Worm (Caenorhabditis elegans): ENCODE data around the gene C10G8.2.

Gene C10G8.2

DNA sequence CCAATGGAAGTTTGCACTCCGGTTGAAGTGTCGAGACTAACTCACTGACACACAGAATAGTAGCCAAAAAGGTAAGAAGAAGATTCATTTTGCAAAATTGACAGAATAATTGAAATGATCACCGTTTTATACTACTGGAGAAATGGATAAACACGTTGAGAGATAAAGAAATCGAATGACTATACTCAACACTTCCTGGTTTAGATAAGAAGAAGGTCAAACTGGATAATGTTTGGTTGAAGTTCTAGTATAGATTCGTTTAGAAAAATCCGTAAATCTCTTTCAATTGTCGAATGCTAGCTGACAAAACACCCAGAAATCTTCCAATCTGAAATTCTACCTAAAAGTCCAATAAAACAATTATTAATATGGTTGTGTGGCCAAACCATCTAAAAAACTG is 26.9 kb upstream of the C10G8.2 start, which contains the start of gene Y49G5A.1:
TSS of gene Y49G5A.1 (minus strand) at position 101 of the 400 bp plus-strand sequence.
- TF ChIP-seq klf-2 (GFP tag; conservative IDR thresholded peaks at IDR 0.05) (no peak), ztf-29 (GFP tag; IDR thresholded peaks at IDR 0.05) (no peak), T22C8.4 (GFP tag; IDR thresholded peaks at IDR 0.05) (no peak), tab-1 (GFP tag; IDR thresholded peaks at IDR 0.05) (no peak), cog-1 (tag; optimal IDR thresholded peaks at IDR 0.05) (no peak), med-1 (GFP tag; optimal IDR thresholded peaks at IDR 0.05; ENCODE audit: insufficient read depth) (no peak), ztf-23 (GFP tag; IDR thresholded peaks at IDR 0.05) (no peak), flt-1 (GFP tag; IDR thresholded peaks at IDR 0.05) (no peak), ref-1 (GFP tag; conservative IDR thresholded peaks at IDR 0.05) (no peak)

DNA sequence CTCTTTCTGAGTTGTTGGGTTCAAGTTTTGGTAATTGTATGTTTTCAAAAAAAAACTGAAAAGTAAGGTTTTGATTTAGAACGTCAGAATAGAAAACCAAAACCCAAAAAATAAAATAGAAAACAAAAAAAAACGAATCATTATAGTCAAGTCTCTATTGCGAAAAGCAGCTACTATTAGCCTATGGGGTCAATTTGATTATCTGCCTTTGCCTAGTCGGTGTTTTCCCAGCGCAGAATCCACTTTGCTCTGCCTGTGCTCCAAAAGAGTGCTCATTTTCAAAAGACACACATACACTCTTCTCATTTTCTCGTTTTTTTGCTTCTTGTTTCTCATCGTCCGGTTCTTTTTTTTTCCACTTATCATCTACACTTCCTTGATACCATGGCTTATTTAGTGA is 25.5 kb upstream of the C10G8.2 start:
- TF ChIP-seq tab-1 (GFP tag; IDR thresholded peaks at IDR 0.05), result no peak
- TF ChIP-seq flt-1 (GFP tag; IDR thresholded peaks at IDR 0.05), result no peak
- no peak for TF ChIP-seq klf-2 (GFP tag; conservative IDR thresholded peaks at IDR 0.05)
- no peak for TF ChIP-seq ztf-29 (GFP tag; IDR thresholded peaks at IDR 0.05)
- no peak for TF ChIP-seq T22C8.4 (GFP tag; IDR thresholded peaks at IDR 0.05)
- no peak for TF ChIP-seq cog-1 (tag; optimal IDR thresholded peaks at IDR 0.05)
- no peak for TF ChIP-seq ztf-23 (GFP tag; IDR thresholded peaks at IDR 0.05)
- no peak for TF ChIP-seq ref-1 (GFP tag; conservative IDR thresholded peaks at IDR 0.05)
- TF ChIP-seq med-1 (GFP tag; optimal IDR thresholded peaks at IDR 0.05; ENCODE audit: insufficient read depth), result no peak

- TF ChIP-seq ref-1 (GFP tag; conservative IDR thresholded peaks at IDR 0.05) (no peak), med-1 (GFP tag; optimal IDR thresholded peaks at IDR 0.05; ENCODE audit: insufficient read depth) (no peak), tab-1 (GFP tag; IDR thresholded peaks at IDR 0.05) (no peak), klf-2 (GFP tag; conservative IDR thresholded peaks at IDR 0.05) (no peak), T22C8.4 (GFP tag; IDR thresholded peaks at IDR 0.05) (no peak), flt-1 (GFP tag; IDR thresholded peaks at IDR 0.05) (no peak), ztf-29 (GFP tag; IDR thresholded peaks at IDR 0.05) (no peak), ztf-23 (GFP tag; IDR thresholded peaks at IDR 0.05) (no peak), cog-1 (tag; optimal IDR thresholded peaks at IDR 0.05) (no peak)
Measured at ce11 chrV:5295940-5296339, 18.3 kb upstream of the C10G8.2 start.

DNA sequence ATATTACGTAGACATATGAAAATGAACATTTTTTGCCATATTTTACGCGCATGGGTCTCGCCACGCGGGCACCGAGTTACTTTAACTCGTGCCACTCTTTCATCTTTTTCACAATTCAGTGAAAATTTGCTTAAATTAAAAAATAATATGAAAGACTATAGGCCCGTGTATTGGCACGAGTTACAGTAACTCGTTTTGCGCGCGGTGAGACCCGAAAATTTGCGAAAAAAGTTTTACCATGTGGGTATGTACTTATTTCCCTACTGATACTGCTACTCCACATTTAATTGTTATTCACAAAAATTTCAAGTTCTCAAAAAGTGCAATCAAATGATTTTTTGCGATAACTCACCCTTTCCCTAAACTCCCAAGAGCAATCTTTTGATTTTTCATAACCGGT is 16.5 kb upstream of the C10G8.2 start:
- no peak for TF ChIP-seq ztf-23 (GFP tag; IDR thresholded peaks at IDR 0.05)
- no peak for TF ChIP-seq cog-1 (tag; optimal IDR thresholded peaks at IDR 0.05)
- no peak for TF ChIP-seq ref-1 (GFP tag; conservative IDR thresholded peaks at IDR 0.05)
- TF ChIP-seq ztf-29 (GFP tag; IDR thresholded peaks at IDR 0.05), result no peak
- no peak for TF ChIP-seq klf-2 (GFP tag; conservative IDR thresholded peaks at IDR 0.05)
- TF ChIP-seq flt-1 (GFP tag; IDR thresholded peaks at IDR 0.05), result no peak

ce11 chrV:5301226-5301625 is 13.0 kb upstream of the C10G8.2 start:
- TF ChIP-seq flt-1 (GFP tag; IDR thresholded peaks at IDR 0.05), result no peak
- no peak for TF ChIP-seq med-1 (GFP tag; optimal IDR thresholded peaks at IDR 0.05; ENCODE audit: insufficient read depth)
- TF ChIP-seq ref-1 (GFP tag; conservative IDR thresholded peaks at IDR 0.05), result no peak
- no peak for TF ChIP-seq klf-2 (GFP tag; conservative IDR thresholded peaks at IDR 0.05)
- TF ChIP-seq ztf-29 (GFP tag; IDR thresholded peaks at IDR 0.05), result no peak
- TF ChIP-seq T22C8.4 (GFP tag; IDR thresholded peaks at IDR 0.05), result no peak
- no peak for TF ChIP-seq ztf-23 (GFP tag; IDR thresholded peaks at IDR 0.05)
- no peak for TF ChIP-seq tab-1 (GFP tag; IDR thresholded peaks at IDR 0.05)
- TF ChIP-seq cog-1 (tag; optimal IDR thresholded peaks at IDR 0.05), result no peak

ce11 chrV:5303389-5303788 is 10.8 kb upstream of the C10G8.2 start, which contains the start of gene ncx-2:
TSS of gene ncx-2 (plus strand) at chrV:5303689.
- TF ChIP-seq tab-1 (GFP tag; IDR thresholded peaks at IDR 0.05) (no peak), klf-2 (GFP tag; conservative IDR thresholded peaks at IDR 0.05) (no peak), T22C8.4 (GFP tag; IDR thresholded peaks at IDR 0.05) (no peak), med-1 (GFP tag; optimal IDR thresholded peaks at IDR 0.05; ENCODE audit: insufficient read depth) (no peak), ztf-29 (GFP tag; IDR thresholded peaks at IDR 0.05) (no peak), ztf-23 (GFP tag; IDR thresholded peaks at IDR 0.05) (no peak), cog-1 (tag; optimal IDR thresholded peaks at IDR 0.05) (no peak), flt-1 (GFP tag; IDR thresholded peaks at IDR 0.05) (no peak), ref-1 (GFP tag; conservative IDR thresholded peaks at IDR 0.05) (no peak)

- TF ChIP-seq ztf-29 (GFP tag; IDR thresholded peaks at IDR 0.05) (no peak), med-1 (GFP tag; optimal IDR thresholded peaks at IDR 0.05; ENCODE audit: insufficient read depth) (no peak), klf-2 (GFP tag; conservative IDR thresholded peaks at IDR 0.05) (no peak), ztf-23 (GFP tag; IDR thresholded peaks at IDR 0.05) (no peak), tab-1 (GFP tag; IDR thresholded peaks at IDR 0.05) (no peak), flt-1 (GFP tag; IDR thresholded peaks at IDR 0.05) (no peak), T22C8.4 (GFP tag; IDR thresholded peaks at IDR 0.05) (no peak), cog-1 (tag; optimal IDR thresholded peaks at IDR 0.05) (no peak), ref-1 (GFP tag; conservative IDR thresholded peaks at IDR 0.05) (no peak)
Measured at ce11 chrV:5304366-5304765, 9.8 kb upstream of the C10G8.2 start.

DNA sequence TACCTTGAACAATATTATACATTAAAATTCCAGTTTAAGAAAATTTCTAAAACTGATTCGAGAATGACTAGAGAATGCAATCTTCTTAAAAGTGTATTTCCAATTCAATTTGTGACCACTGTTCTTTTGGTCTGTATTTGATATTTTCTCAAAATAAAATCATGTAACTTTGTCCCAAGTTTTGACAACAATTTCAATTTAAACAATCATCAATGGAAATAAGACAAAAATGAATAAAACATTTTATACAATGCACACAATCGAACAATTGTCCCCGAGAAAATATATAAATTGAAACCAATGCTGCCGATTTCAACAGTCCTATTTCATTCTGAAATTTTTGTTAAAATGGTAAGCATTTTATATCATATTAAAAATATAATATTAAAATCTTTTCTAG is 2.6 kb upstream of the C10G8.2 start, which contains the start of gene C10G8.4:
TSS of gene C10G8.4 (plus strand) at position 301 of the 400 bp plus-strand sequence.
- TF ChIP-seq tab-1 (GFP tag; IDR thresholded peaks at IDR 0.05) (no peak), flt-1 (GFP tag; IDR thresholded peaks at IDR 0.05) (no peak), ref-1 (GFP tag; conservative IDR thresholded peaks at IDR 0.05) (no peak), T22C8.4 (GFP tag; IDR thresholded peaks at IDR 0.05) (no peak), ztf-23 (GFP tag; IDR thresholded peaks at IDR 0.05) (no peak), cog-1 (tag; optimal IDR thresholded peaks at IDR 0.05) (no peak), med-1 (GFP tag; optimal IDR thresholded peaks at IDR 0.05; ENCODE audit: insufficient read depth) (no peak), ztf-29 (GFP tag; IDR thresholded peaks at IDR 0.05) (no peak), klf-2 (GFP tag; conservative IDR thresholded peaks at IDR 0.05) (no peak)

DNA sequence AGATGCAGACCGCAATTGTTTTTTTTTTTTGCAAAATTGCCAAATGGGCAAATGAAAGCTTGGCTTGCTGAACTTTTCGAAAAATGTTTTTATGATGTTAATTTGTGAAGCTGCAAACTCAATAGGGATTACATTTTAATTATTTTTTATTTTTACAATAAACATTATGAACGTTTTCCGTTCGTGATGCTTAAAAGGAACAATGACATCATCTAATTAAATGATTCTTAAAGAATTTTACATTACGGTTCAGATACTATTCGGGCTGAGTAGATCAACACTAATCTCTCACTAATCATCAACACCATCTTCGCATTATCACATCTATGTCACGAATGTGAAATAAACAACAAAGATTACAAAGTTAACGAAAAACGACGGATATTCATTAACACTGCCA is 1.8 kb upstream of the C10G8.2 start, which contains the start of gene C10G8.3:
TSS of gene C10G8.3 (plus strand) at position 301 of the 400 bp plus-strand sequence.
- TF ChIP-seq T22C8.4 (GFP tag; IDR thresholded peaks at IDR 0.05) (no peak), ztf-29 (GFP tag; IDR thresholded peaks at IDR 0.05) (no peak), tab-1 (GFP tag; IDR thresholded peaks at IDR 0.05) (no peak), klf-2 (GFP tag; conservative IDR thresholded peaks at IDR 0.05) (no peak), med-1 (GFP tag; optimal IDR thresholded peaks at IDR 0.05; ENCODE audit: insufficient read depth) (no peak), flt-1 (GFP tag; IDR thresholded peaks at IDR 0.05) (no peak), cog-1 (tag; optimal IDR thresholded peaks at IDR 0.05) (no peak)

- TF ChIP-seq cog-1 (tag; optimal IDR thresholded peaks at IDR 0.05), result no peak
- no peak for TF ChIP-seq med-1 (GFP tag; optimal IDR thresholded peaks at IDR 0.05; ENCODE audit: insufficient read depth)
- no peak for TF ChIP-seq flt-1 (GFP tag; IDR thresholded peaks at IDR 0.05)
- TF ChIP-seq tab-1 (GFP tag; IDR thresholded peaks at IDR 0.05), result no peak
- TF ChIP-seq klf-2 (GFP tag; conservative IDR thresholded peaks at IDR 0.05), result no peak
- TF ChIP-seq ztf-29 (GFP tag; IDR thresholded peaks at IDR 0.05), result no peak
- no peak for TF ChIP-seq T22C8.4 (GFP tag; IDR thresholded peaks at IDR 0.05)
Measured at ce11 chrV:5318349-5318748, 4.1 kb downstream of the C10G8.2 start.
